Worm (Caenorhabditis elegans): ENCODE data around the gene kin-30.
"Not testable (repeated sequence)": the region's sequence is repeated elsewhere in the genome, so short reads cannot be mapped to it uniquely, and the experiment has no call there.

- not testable (repeated sequence) for TF ChIP-seq ama-1 (optimal IDR thresholded peaks at IDR 0.05); ceh-36 (tag; optimal IDR thresholded peaks at IDR 0.05); hmg-4 (GFP tag; optimal IDR thresholded peaks at IDR 0.05); pes-1 (GFP tag; IDR thresholded peaks at IDR 0.05); tbx-11 (GFP tag; IDR thresholded peaks at IDR 0.05); ets-7 (tag; optimal IDR thresholded peaks at IDR 0.05); aly-1 (tag; optimal IDR thresholded peaks at IDR 0.05)
These were observed 32.7 kb upstream of the kin-30 start, which contains the start of gene sri-24 for ce11 chrV:15211869-15212268.

Data from whole organism, early embryonic.